Worm (Caenorhabditis elegans): Measurements from ENCODE around the gene R02F11.1.

- TF ChIP-seq ref-1 (GFP tag; conservative IDR thresholded peaks at IDR 0.05) (no peak), klf-2 (GFP tag; conservative IDR thresholded peaks at IDR 0.05) (no peak), tab-1 (GFP tag; IDR thresholded peaks at IDR 0.05) (no peak), flt-1 (GFP tag; IDR thresholded peaks at IDR 0.05) (no peak), med-1 (GFP tag; optimal IDR thresholded peaks at IDR 0.05; ENCODE audit: insufficient read depth) (no peak), ztf-29 (GFP tag; IDR thresholded peaks at IDR 0.05) (no peak)
Measured at ce11 chrV:4850446-4850845, 49.6 kb downstream of the R02F11.1 start.

Measured in whole organism, midembryonic.